Worm (Caenorhabditis elegans) whole organism, late embryonic: Measurements from ENCODE around the gene srv-29.
"Not testable (repeated sequence)": the region's sequence is repeated elsewhere in the genome, so short reads cannot be mapped to it uniquely, and the experiment has no call there.

ENCODE experiments used
- hlh-15 ChIP-seq: sonication (generic microtip); optimal IDR thresholded peaks from 2 replicates; lab custom pipeline; 2016; ENCODE audit warnings: missing genetic modification characterization, missing compliant biosample characterization
- nfya-1 ChIP-seq: sonication (generic microtip); optimal IDR thresholded peaks from 2 replicates; lab custom pipeline; 2017; ENCODE audit warnings: missing genetic modification characterization, mild to moderate bottlenecking, missing compliant biosample characterization, antibody characterized with exemption, moderate library complexity
- tbx-2 ChIP-seq: sonication (generic microtip); optimal IDR thresholded peaks from 2 replicates; lab custom pipeline; 2016; ENCODE audit warnings: missing genetic modification characterization, missing compliant biosample characterization

- TF ChIP-seq hlh-15, tbx-2, nfya-1 (tag; lab: Kevin White, UChicago): not testable (repeated sequence)
Observed at ce11 chrIV:6253000-6253399, 13.4 kb downstream of the srv-29 start, which contains the start of gene T13A10.2.
